Worm (Caenorhabditis elegans) whole organism, mixed stage, embryonic: Measurements from ENCODE around the gene Y38H6C.20.
"Not testable (repeated sequence)": the region's sequence is repeated elsewhere in the genome, so short reads cannot be mapped to it uniquely, and the experiment has no call there.

Experiments
- M03D4.4 ChIP-seq: sonication (generic microtip); optimal IDR thresholded peaks from 2 replicates; lab custom pipeline; 2017; ENCODE audit warnings: mild to moderate bottlenecking, missing genetic modification characterization, missing compliant biosample characterization
- bed-3 ChIP-seq: fragments of 200-800 bp; sonication (Bioruptor generic); optimal IDR thresholded peaks from 3 replicates; lab custom pipeline; 2018; ENCODE audit warnings: mild to moderate bottlenecking, missing genetic modification characterization, moderate library complexity, missing compliant biosample characterization
- blmp-1 ChIP-seq: fragments of 150-350 bp; optimal IDR thresholded peaks from 2 replicates; lab custom pipeline; 2014; ENCODE audit warnings: missing biosample characterization, missing genetic modification characterization
- ceh-39 ChIP-seq: fragments of 150-350 bp; optimal IDR thresholded peaks from 2 replicates; lab custom pipeline; 2014; ENCODE audit warnings: missing biosample characterization, missing genetic modification characterization
- ceh-83 ChIP-seq: fragments of 200-800 bp; sonication (Bioruptor generic); optimal IDR thresholded peaks from 2 replicates; lab custom pipeline; 2018; ENCODE audit warnings: mild to moderate bottlenecking, missing genetic modification characterization, missing compliant biosample characterization
- ces-1 ChIP-seq: fragments of 150-350 bp; optimal IDR thresholded peaks from 2 replicates; lab custom pipeline; 2014; ENCODE audit warnings: missing biosample characterization, missing genetic modification reagents, missing genetic modification characterization
- cnd-1 ChIP-seq: fragments of 200-800 bp; sonication (Bioruptor generic); optimal IDR thresholded peaks from 2 replicates; lab custom pipeline; 2018; ENCODE audit warnings: mild to moderate bottlenecking, missing genetic modification characterization, missing compliant biosample characterization
- drap-1 ChIP-seq: fragments of 200-800 bp; sonication (Bioruptor generic); optimal IDR thresholded peaks from 3 replicates; lab custom pipeline; 2018; ENCODE audit warnings: mild to moderate bottlenecking, missing genetic modification characterization, missing compliant biosample characterization
- elt-1 ChIP-seq: sonication (generic microtip); optimal IDR thresholded peaks from 2 replicates; lab custom pipeline; 2017; ENCODE audit warnings: missing genetic modification characterization, mild to moderate bottlenecking, missing compliant biosample characterization, antibody characterized with exemption, moderate library complexity, borderline replicate concordance; ENCODE audit not compliant: insufficient read depth
- elt-3 ChIP-seq: fragments of 150-350 bp; optimal IDR thresholded peaks from 2 replicates; lab custom pipeline; 2014; ENCODE audit warnings: missing biosample characterization, missing genetic modification characterization
- flh-1 ChIP-seq: fragments of 200-800 bp; sonication (Bioruptor generic); optimal IDR thresholded peaks from 2 replicates; lab custom pipeline; 2018; ENCODE audit warnings: mild to moderate bottlenecking, missing genetic modification characterization, moderate library complexity, missing compliant biosample characterization
- ham-2 ChIP-seq: fragments of 200-800 bp; sonication (Bioruptor generic); optimal IDR thresholded peaks from 2 replicates; lab custom pipeline; 2018; ENCODE audit warnings: mild to moderate bottlenecking, missing genetic modification characterization, missing compliant biosample characterization
- hlh-1 ChIP-seq: fragments of 150-350 bp; optimal IDR thresholded peaks from 2 replicates; lab custom pipeline; 2014; ENCODE audit warnings: missing biosample characterization, missing genetic modification reagents, missing genetic modification characterization
- lin-13 ChIP-seq: fragments of 150-350 bp; optimal IDR thresholded peaks from 2 replicates; lab custom pipeline; 2014; ENCODE audit warnings: missing biosample characterization, missing genetic modification characterization
- lin-32 ChIP-seq: fragments of 200-800 bp; sonication (Bioruptor generic); optimal IDR thresholded peaks from 2 replicates; lab custom pipeline; 2018; ENCODE audit warnings: mild to moderate bottlenecking, missing genetic modification characterization, missing compliant biosample characterization
- lsy-2 ChIP-seq: fragments of 150-350 bp; optimal IDR thresholded peaks from 2 replicates; lab custom pipeline; 2014; ENCODE audit warnings: missing biosample characterization, missing genetic modification characterization
- mab-5 ChIP-seq: fragments of 150-350 bp; optimal IDR thresholded peaks from 2 replicates; lab custom pipeline; 2014; ENCODE audit warnings: missing biosample characterization, missing genetic modification characterization
- mep-1 ChIP-seq: fragments of 150-350 bp; optimal IDR thresholded peaks from 2 replicates; lab custom pipeline; 2017; ENCODE audit warnings: missing biosample characterization, missing genetic modification reagents, missing genetic modification characterization, inconsistent platforms
- mls-2 ChIP-seq: sonication (generic microtip); optimal IDR thresholded peaks from 2 replicates; lab custom pipeline; 2016; ENCODE audit warnings: mild to moderate bottlenecking, missing genetic modification characterization, moderate library complexity, missing compliant biosample characterization
- nhr-12 ChIP-seq: fragments of 150-350 bp; optimal IDR thresholded peaks from 2 replicates; lab custom pipeline; 2014; ENCODE audit warnings: missing biosample characterization, missing genetic modification characterization
- nhr-237 ChIP-seq: fragments of 150-350 bp; optimal IDR thresholded peaks from 2 replicates; lab custom pipeline; 2014; ENCODE audit warnings: missing biosample characterization, missing genetic modification characterization
- nhr-28 ChIP-seq: fragments of 150-350 bp; optimal IDR thresholded peaks from 2 replicates; lab custom pipeline; 2014; ENCODE audit warnings: missing biosample characterization, missing genetic modification characterization
- nhr-76 ChIP-seq: sonication (generic microtip); optimal IDR thresholded peaks from 2 replicates; lab custom pipeline; 2017; ENCODE audit warnings: missing biosample characterization, missing genetic modification characterization
- pha-4 ChIP-seq: fragments of 150-350 bp; optimal IDR thresholded peaks from 2 replicates; lab custom pipeline; 2018; ENCODE audit warnings: missing biosample characterization, missing genetic modification reagents, missing genetic modification characterization
- sem-2 ChIP-seq: fragments of 200-800 bp; sonication (Bioruptor generic); optimal IDR thresholded peaks from 2 replicates; lab custom pipeline; 2018; ENCODE audit warnings: mild to moderate bottlenecking, missing genetic modification characterization, missing compliant biosample characterization
- sptf-1 ChIP-seq: sonication (generic microtip); optimal IDR thresholded peaks from 2 replicates; lab custom pipeline; 2017; ENCODE audit warnings: mild to moderate bottlenecking, missing genetic modification characterization, moderate library complexity, missing compliant biosample characterization
- unc-120 ChIP-seq: sonication (generic microtip); optimal IDR thresholded peaks from 2 replicates; lab custom pipeline; 2017; ENCODE audit warnings: missing genetic modification characterization, missing compliant biosample characterization; ENCODE audit not compliant: poor library complexity, severe bottlenecking
- unc-62 ChIP-seq: fragments of 150-350 bp; optimal IDR thresholded peaks from 2 replicates; lab custom pipeline; 2014; ENCODE audit warnings: missing biosample characterization, missing genetic modification reagents, missing genetic modification characterization
- zip-8 ChIP-seq: fragments of 150-350 bp; optimal IDR thresholded peaks from 2 replicates; lab custom pipeline; 2014; ENCODE audit warnings: missing biosample characterization, missing genetic modification characterization
- ztf-11 ChIP-seq: fragments of 150-350 bp; optimal IDR thresholded peaks from 2 replicates; lab custom pipeline; 2014; ENCODE audit warnings: missing biosample characterization, missing genetic modification characterization

The Y38H6C.20 gene

DNA sequence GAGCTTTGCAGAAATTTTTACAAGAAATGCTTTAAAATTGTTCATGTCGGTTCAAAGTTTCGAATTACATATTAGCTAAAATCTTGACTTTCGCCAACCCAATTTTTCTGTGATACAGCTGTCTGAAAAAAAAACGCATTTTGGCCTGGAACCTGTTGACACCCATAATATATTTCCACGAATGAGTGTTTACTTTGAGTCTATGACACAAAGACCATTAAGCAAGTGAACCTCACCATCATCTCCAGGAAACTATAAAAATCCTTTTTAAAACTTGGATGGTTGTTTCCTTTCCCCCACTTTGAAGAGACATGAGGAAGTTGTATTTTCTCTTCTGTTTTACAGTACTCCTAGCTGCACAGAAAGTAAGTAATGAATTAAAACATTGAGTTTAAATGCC is 23.3 kb upstream of the Y38H6C.20 start, which contains the start of gene clec-263:
clec-263 (plus strand) TSS at position 301 of the 400 bp plus-strand sequence.
- TF ChIP-seq ces-1 (GFP tag; lab: Kevin White, UChicago) (no peak), lin-32 (no peak), sem-2 (no peak), M03D4.4 (tag; lab: Kevin White, UChicago) (no peak), cnd-1 (no peak), mep-1 (tag; lab: Kevin White, UChicago) (no peak), mls-2 (tag; lab: Kevin White, UChicago) (no peak), flh-1 (GFP tag; lab: Kevin White, UChicago) (no peak), elt-3 (tag; lab: Kevin White, UChicago) (no peak), ham-2 (GFP tag; lab: Kevin White, UChicago) (no peak), hlh-1 (tag; lab: Kevin White, UChicago) (no peak), lin-13 (tag; lab: Kevin White, UChicago) (no peak), elt-1 (no peak), ztf-11 (tag; lab: Kevin White, UChicago) (no peak), nhr-28 (tag; lab: Kevin White, UChicago) (no peak), ceh-39 (tag; lab: Kevin White, UChicago) (no peak)

DNA sequence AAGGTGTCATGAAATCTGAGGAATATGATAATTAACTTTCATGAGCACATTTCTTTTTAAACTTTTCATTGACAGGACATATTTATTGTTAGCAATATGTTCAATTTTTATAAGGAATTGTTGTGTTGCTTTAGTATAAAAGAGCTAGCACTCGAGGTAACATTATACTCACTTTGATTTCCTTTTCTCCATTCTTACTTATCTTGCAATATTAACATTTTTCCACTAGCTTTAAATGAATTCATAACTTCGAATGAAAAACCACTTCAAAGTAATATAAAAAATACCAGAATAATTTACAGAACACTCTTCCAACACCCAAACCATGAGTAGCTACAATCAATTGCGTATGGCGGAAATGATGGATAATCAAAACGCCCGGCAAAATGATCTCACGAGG is 22.4 kb upstream of the Y38H6C.20 start, which contains the start of gene F26F2.5:
F26F2.5 (plus strand) TSS at position 301 of the 400 bp plus-strand sequence.
- no peak for TF ChIP-seq flh-1 (GFP tag; lab: Kevin White, UChicago)
- no peak for TF ChIP-seq blmp-1 (tag; lab: Kevin White, UChicago)
- no peak for TF ChIP-seq ces-1 (GFP tag; lab: Kevin White, UChicago)
- no peak for TF ChIP-seq sptf-1

DNA sequence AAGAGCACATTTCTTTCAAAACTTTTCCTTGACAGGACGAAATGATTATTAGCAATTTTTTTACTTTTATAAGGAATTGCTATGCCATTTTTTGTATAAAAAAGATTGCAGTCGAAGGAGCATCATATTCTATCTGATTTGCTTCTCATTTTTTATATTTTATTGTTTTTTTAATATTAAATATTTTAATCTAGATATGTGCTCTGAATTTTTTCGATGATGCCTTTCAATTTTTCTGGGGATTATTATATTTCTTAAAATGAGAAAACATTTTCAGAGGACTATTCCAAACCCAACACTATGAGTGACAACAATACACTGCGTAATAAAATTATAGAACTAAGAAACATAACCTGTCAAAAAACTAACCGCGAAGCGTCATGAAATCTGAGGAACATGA is 18.0 kb upstream of the Y38H6C.20 start, which contains the start of gene F26F2.4:
F26F2.4 (plus strand) TSS at position 301 of the 400 bp plus-strand sequence.
- TF ChIP-seq zip-8; nhr-76 (tag; lab: Kevin White, UChicago); sptf-1: not testable (repeated sequence)

DNA sequence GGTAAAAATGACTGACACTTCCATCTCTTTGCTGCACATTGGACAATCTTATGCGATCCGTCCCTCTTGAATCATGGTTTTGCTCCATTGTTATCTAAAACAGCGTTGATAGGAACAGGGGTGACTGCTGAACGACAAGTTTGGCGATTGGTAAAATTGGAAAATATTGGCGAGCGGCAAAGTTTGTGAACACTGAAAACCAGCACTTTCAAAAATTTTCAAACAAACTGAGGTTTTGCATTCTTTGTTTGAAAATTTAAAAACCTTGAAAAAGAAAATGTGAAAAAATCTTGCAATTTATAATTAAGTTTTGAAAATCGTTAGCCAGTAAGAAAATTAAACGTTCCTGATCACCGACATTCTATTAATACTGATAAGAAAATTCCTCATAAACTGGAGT is 15.5 kb upstream of the Y38H6C.20 start, which contains the start of gene F26F2.3:
F26F2.3 (minus strand) TSS at position 101 of the 400 bp plus-strand sequence.
- TF ChIP-seq bed-3 (no peak), lin-32 (no peak), ceh-83 (GFP tag; lab: Kevin White, UChicago) (no peak), drap-1 (GFP tag; lab: Kevin White, UChicago) (no peak), lsy-2 (no peak), ceh-39 (tag; lab: Kevin White, UChicago) (no peak), flh-1 (GFP tag; lab: Kevin White, UChicago) (no peak), nhr-12 (no peak), mab-5 (tag; lab: Kevin White, UChicago) (no peak), unc-120 (tag; lab: Kevin White, UChicago) (no peak), nhr-237 (tag; lab: Kevin White, UChicago) (no peak), zip-8 (no peak), unc-62 (GFP tag; lab: Kevin White, UChicago) (no peak)

DNA sequence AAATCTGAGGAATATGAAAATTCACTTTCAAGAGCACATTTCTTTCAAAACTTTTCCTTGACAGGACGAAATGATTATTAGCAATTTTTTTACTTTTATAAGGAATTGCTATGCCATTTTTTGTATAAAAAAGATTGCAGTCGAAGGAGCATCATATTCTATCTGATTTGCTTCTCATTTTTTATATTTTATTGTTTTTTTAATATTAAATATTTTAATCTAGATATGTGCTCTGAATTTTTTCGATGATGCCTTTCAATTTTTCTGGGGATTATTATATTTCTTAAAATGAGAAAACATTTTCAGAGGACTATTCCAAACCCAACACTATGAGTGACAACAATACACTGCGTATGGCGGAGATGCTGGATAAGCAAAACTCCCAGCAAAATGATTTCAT is 13.1 kb upstream of the Y38H6C.20 start, which contains the start of gene F26F2.13:
F26F2.13 (plus strand) TSS at position 301 of the 400 bp plus-strand sequence.
- TF ChIP-seq lsy-2; zip-8; lin-13 (tag; lab: Kevin White, UChicago): not testable (repeated sequence)

DNA sequence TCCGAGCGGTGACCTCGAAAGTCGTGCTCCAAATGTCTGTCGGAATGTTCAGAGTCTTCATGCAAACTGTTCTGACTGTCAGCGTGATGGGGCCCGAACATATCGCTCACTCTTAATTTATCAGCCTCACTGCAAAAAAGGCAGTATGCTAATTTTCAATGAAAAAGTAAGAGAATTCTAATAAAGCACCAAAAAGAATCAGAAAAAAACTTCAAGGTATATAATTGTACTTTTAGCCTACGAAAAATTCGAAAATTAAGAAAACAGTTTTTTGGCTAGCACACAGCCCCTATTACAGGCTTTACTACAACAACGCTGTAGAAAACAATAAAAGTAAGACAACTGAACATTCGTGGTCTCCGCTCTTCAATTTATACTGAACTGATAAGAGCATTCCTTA is 10.8 kb upstream of the Y38H6C.20 start, which contains the start of gene F26F2.1:
F26F2.1 (minus strand) TSS at position 101 of the 400 bp plus-strand sequence.
- TF ChIP-seq sem-2 = no peak
- no peak for TF ChIP-seq lsy-2
- TF ChIP-seq pha-4 (tag; lab: Kevin White, UChicago) = no peak
- TF ChIP-seq mep-1 (tag; lab: Kevin White, UChicago) = no peak
- TF ChIP-seq mls-2 (tag; lab: Kevin White, UChicago) = no peak
- no peak for TF ChIP-seq flh-1 (GFP tag; lab: Kevin White, UChicago)
- no peak for TF ChIP-seq ztf-11 (tag; lab: Kevin White, UChicago)
- no peak for TF ChIP-seq elt-1
- TF ChIP-seq cnd-1 = no peak
- TF ChIP-seq nhr-28 (tag; lab: Kevin White, UChicago) = no peak
- no peak for TF ChIP-seq elt-3 (tag; lab: Kevin White, UChicago)
- TF ChIP-seq ces-1 (GFP tag; lab: Kevin White, UChicago) = no peak
- TF ChIP-seq blmp-1 (tag; lab: Kevin White, UChicago) = no peak
- no peak for TF ChIP-seq hlh-1 (tag; lab: Kevin White, UChicago)
- no peak for TF ChIP-seq mab-5 (tag; lab: Kevin White, UChicago)
- no peak for TF ChIP-seq ham-2 (GFP tag; lab: Kevin White, UChicago)
- no peak for TF ChIP-seq unc-120 (tag; lab: Kevin White, UChicago)
- TF ChIP-seq, all 35 proteins: peak for 0
